Worm (Caenorhabditis elegans) whole organism, L1 larva: ENCODE measurements around the gene Y102A11A.2.

Experiments
- C16A3.4 ChIP-seq: fragments of 150-350 bp; optimal IDR thresholded peaks from 2 replicates; lab custom pipeline; 2014; ENCODE audit warnings: missing biosample characterization, missing genetic modification characterization
- alr-1 ChIP-seq: fragments of 200-800 bp; sonication (Bioruptor generic); optimal IDR thresholded peaks from 2 replicates; lab custom pipeline; 2018; ENCODE audit warnings: borderline replicate concordance, mild to moderate bottlenecking, missing genetic modification characterization, missing compliant biosample characterization
- aly-2 ChIP-seq: fragments of 150-350 bp; optimal IDR thresholded peaks from 2 replicates; lab custom pipeline; 2014; ENCODE audit warnings: missing biosample characterization, missing genetic modification characterization
- blmp-1 ChIP-seq: fragments of 150-350 bp; optimal IDR thresholded peaks from 2 replicates; lab custom pipeline; 2014; ENCODE audit warnings: missing biosample characterization, missing genetic modification characterization
- ceh-8 ChIP-seq: fragments of 200-800 bp; sonication (Bioruptor generic); optimal IDR thresholded peaks from 2 replicates; lab custom pipeline; 2018; ENCODE audit warnings: mild to moderate bottlenecking, missing genetic modification characterization, moderate library complexity, missing compliant biosample characterization
- ceh-82 ChIP-seq, 3 experiments: fragments of 150-350 bp in 1 of 3; sonication (generic microtip) in 2 of 3; optimal IDR thresholded peaks; 2 replicates each; lab custom pipeline; 2014 to 2017; ENCODE audit warnings: missing biosample characterization in 3 of 3, missing genetic modification characterization in 3 of 3
- ceh-88 ChIP-seq: fragments of 200-800 bp; sonication (Bioruptor generic); IDR thresholded peaks from 2 replicates; pipeline ENCODE4 v1.3.6; 2022; ENCODE audit warnings: missing genetic modification characterization, missing compliant biosample characterization
- dpl-1 ChIP-seq, 3 experiments: fragments of 150-350 bp in 2 of 3; sonication (generic microtip) in 1 of 3; optimal IDR thresholded peaks; 2 replicates each; lab custom pipeline; 2014 to 2017; ENCODE audit warnings: missing biosample characterization in 3 of 3, missing genetic modification characterization in 3 of 3, missing genetic modification reagents in 3 of 3
- dsc-1 ChIP-seq: sonication (generic microtip); optimal IDR thresholded peaks from 2 replicates; lab custom pipeline; 2016; ENCODE audit warnings: mild to moderate bottlenecking, missing genetic modification characterization, missing compliant biosample characterization
- efl-1 ChIP-seq, 4 experiments: fragments of 150-350 bp; optimal IDR thresholded peaks in 3 of 4; peaks in 1 of 4; 1 replicate in 1 of 4; 2 replicates in 3 of 4; lab custom pipeline; 2014; ENCODE audit warnings: missing biosample characterization in 2 of 4, missing genetic modification characterization in 2 of 4, missing genetic modification reagents in 2 of 4
- egl-13 ChIP-seq: sonication (generic microtip); optimal IDR thresholded peaks from 2 replicates; lab custom pipeline; 2016; ENCODE audit warnings: missing genotype, missing genetic modification reagents, missing genetic modification characterization, missing compliant biosample characterization
- elt-3 ChIP-seq, 6 experiments: fragments of 150-350 bp in 1 of 6; sonication (generic microtip); optimal IDR thresholded peaks; 2 replicates each; lab custom pipeline; 2017 to 2018; ENCODE audit warnings: missing biosample characterization in 6 of 6, missing genetic modification characterization in 6 of 6, inconsistent platforms in 1 of 6
- fkh-8 ChIP-seq: sonication (generic microtip); optimal IDR thresholded peaks from 2 replicates; lab custom pipeline; 2016; ENCODE audit warnings: mild to moderate bottlenecking, missing genetic modification characterization, missing compliant biosample characterization
- hlh-17 ChIP-seq: fragments of 200-800 bp; sonication (Bioruptor generic); optimal IDR thresholded peaks from 2 replicates; lab custom pipeline; 2018; ENCODE audit warnings: missing genetic modification characterization, mild to moderate bottlenecking, missing compliant biosample characterization, moderate library complexity, borderline replicate concordance
- hlh-4 ChIP-seq: sonication (generic microtip); optimal IDR thresholded peaks from 2 replicates; lab custom pipeline; 2016; ENCODE audit warnings: mild to moderate bottlenecking, missing genetic modification characterization, missing compliant biosample characterization
- irx-1 ChIP-seq: sonication (generic microtip); optimal IDR thresholded peaks from 2 replicates; lab custom pipeline; 2016; ENCODE audit warnings: missing genetic modification characterization, missing compliant biosample characterization
- lin-14 ChIP-seq: fragments of 200-800 bp; sonication (Bioruptor generic); optimal IDR thresholded peaks from 2 replicates; lab custom pipeline; 2018; ENCODE audit warnings: mild to moderate bottlenecking, missing genetic modification characterization, moderate library complexity, missing compliant biosample characterization
- lin-35 ChIP-seq, 2 experiments: fragments of 150-350 bp; optimal IDR thresholded peaks; 2 replicates each; lab custom pipeline; 2014; ENCODE audit warnings: missing biosample characterization in 2 of 2, missing genetic modification characterization in 2 of 2, missing genetic modification reagents in 2 of 2
- lir-3 ChIP-seq: sonication (generic microtip); optimal IDR thresholded peaks from 2 replicates; lab custom pipeline; 2016; ENCODE audit warnings: mild to moderate bottlenecking, missing genetic modification characterization, moderate library complexity, missing compliant biosample characterization; ENCODE audit not compliant: poor library complexity
- mab-9 ChIP-seq: fragments of 200-800 bp; sonication (Bioruptor generic); IDR thresholded peaks from 2 replicates; pipeline ENCODE4 v1.3.6; 2022; ENCODE audit warnings: missing genetic modification reagents, missing genetic modification characterization, missing compliant biosample characterization
- mef-2 ChIP-seq: fragments of 150-350 bp; optimal IDR thresholded peaks from 2 replicates; lab custom pipeline; 2014; ENCODE audit warnings: missing biosample characterization, missing genetic modification characterization
- mep-1 ChIP-seq: fragments of 150-350 bp; optimal IDR thresholded peaks from 2 replicates; lab custom pipeline; 2014; ENCODE audit warnings: missing biosample characterization, missing genetic modification characterization
- nhr-11 ChIP-seq: fragments of 150-350 bp; optimal IDR thresholded peaks from 2 replicates; lab custom pipeline; 2014; ENCODE audit warnings: missing biosample characterization, missing genetic modification characterization
- nhr-19 ChIP-seq: fragments of 200-800 bp; sonication (Bioruptor generic); conservative IDR thresholded peaks from 2 replicates; pipeline ENCODE4 v1.3.6; 2022; ENCODE audit warnings: missing genetic modification characterization, missing compliant biosample characterization
- nhr-20 ChIP-seq: sonication (generic microtip); optimal IDR thresholded peaks from 2 replicates; lab custom pipeline; 2016; ENCODE audit warnings: mild to moderate bottlenecking, missing genetic modification characterization, missing compliant biosample characterization
- nhr-28 ChIP-seq: fragments of 150-350 bp; optimal IDR thresholded peaks from 2 replicates; lab custom pipeline; 2014; ENCODE audit warnings: missing biosample characterization, missing genetic modification characterization
- nhr-47 ChIP-seq: sonication (generic microtip); optimal IDR thresholded peaks from 2 replicates; lab custom pipeline; 2016; ENCODE audit warnings: mild to moderate bottlenecking, missing genetic modification characterization, moderate library complexity, missing compliant biosample characterization
- nhr-71 ChIP-seq: sonication (generic microtip); optimal IDR thresholded peaks from 2 replicates; lab custom pipeline; 2016; ENCODE audit warnings: mild to moderate bottlenecking, missing genetic modification characterization, moderate library complexity, missing compliant biosample characterization
- nhr-84 ChIP-seq: sonication (generic microtip); optimal IDR thresholded peaks from 2 replicates; lab custom pipeline; 2017; ENCODE audit warnings: missing biosample characterization, missing genetic modification characterization
- nhr-85 ChIP-seq: sonication (generic microtip); peaks from one replicate; lab custom pipeline; 2016; ENCODE audit warnings: missing genetic modification characterization, inconsistent platforms, missing compliant biosample characterization
- nhr-90 ChIP-seq: sonication (generic microtip); optimal IDR thresholded peaks from 2 replicates; lab custom pipeline; 2016; ENCODE audit warnings: mild to moderate bottlenecking, missing genetic modification characterization, missing compliant biosample characterization; ENCODE audit not compliant: poor library complexity
- pax-3 ChIP-seq: fragments of 200-800 bp; sonication (Bioruptor generic); optimal IDR thresholded peaks from 2 replicates; lab custom pipeline; 2018; ENCODE audit warnings: mild to moderate bottlenecking, missing genetic modification characterization, moderate library complexity, missing compliant biosample characterization
- snpc-4 ChIP-seq: fragments of 150-350 bp; optimal IDR thresholded peaks from 2 replicates; lab custom pipeline; 2014; ENCODE audit warnings: missing biosample characterization, missing genetic modification characterization
- snu-23 ChIP-seq: sonication (generic microtip); optimal IDR thresholded peaks from 2 replicates; lab custom pipeline; 2016; ENCODE audit warnings: missing genetic modification characterization, missing compliant biosample characterization
- sox-4 ChIP-seq: sonication (generic microtip); optimal IDR thresholded peaks from 2 replicates; lab custom pipeline; 2016; ENCODE audit warnings: missing genetic modification characterization, missing compliant biosample characterization
- sptf-1 ChIP-seq: fragments of 150-350 bp; optimal IDR thresholded peaks from 2 replicates; lab custom pipeline; 2014; ENCODE audit warnings: missing biosample characterization, missing genetic modification characterization
- sup-37 ChIP-seq: fragments of 200-800 bp; sonication (Bioruptor generic); optimal IDR thresholded peaks from 2 replicates; lab custom pipeline; 2018; ENCODE audit warnings: mild to moderate bottlenecking, missing genetic modification characterization, missing compliant biosample characterization
- swsn-7 ChIP-seq: sonication (generic microtip); optimal IDR thresholded peaks from 2 replicates; lab custom pipeline; 2016; ENCODE audit warnings: missing genetic modification characterization, missing compliant biosample characterization
- tbx-2 ChIP-seq: sonication (generic microtip); optimal IDR thresholded peaks from 2 replicates; lab custom pipeline; 2016; ENCODE audit warnings: missing genetic modification characterization, missing compliant biosample characterization
- unc-130 ChIP-seq: fragments of 150-350 bp; optimal IDR thresholded peaks from 2 replicates; lab custom pipeline; 2017; ENCODE audit warnings: missing biosample characterization, missing genetic modification characterization, inconsistent platforms
- vab-15 ChIP-seq: sonication (generic microtip); optimal IDR thresholded peaks from 2 replicates; lab custom pipeline; 2017; ENCODE audit warnings: missing genotype, mild to moderate bottlenecking, missing genetic modification characterization, missing compliant biosample characterization
- xbp-1 ChIP-seq: sonication (generic microtip); optimal IDR thresholded peaks from 2 replicates; lab custom pipeline; 2016; ENCODE audit warnings: missing genetic modification characterization, missing compliant biosample characterization
- ztf-11 ChIP-seq, 2 experiments: sonication (generic microtip); optimal IDR thresholded peaks; 2 replicates each; lab custom pipeline; 2016 to 2017; ENCODE audit warnings: missing genetic modification characterization in 2 of 2, missing biosample characterization in 1 of 2, missing compliant biosample characterization in 1 of 2

Gene Y102A11A.2

DNA sequence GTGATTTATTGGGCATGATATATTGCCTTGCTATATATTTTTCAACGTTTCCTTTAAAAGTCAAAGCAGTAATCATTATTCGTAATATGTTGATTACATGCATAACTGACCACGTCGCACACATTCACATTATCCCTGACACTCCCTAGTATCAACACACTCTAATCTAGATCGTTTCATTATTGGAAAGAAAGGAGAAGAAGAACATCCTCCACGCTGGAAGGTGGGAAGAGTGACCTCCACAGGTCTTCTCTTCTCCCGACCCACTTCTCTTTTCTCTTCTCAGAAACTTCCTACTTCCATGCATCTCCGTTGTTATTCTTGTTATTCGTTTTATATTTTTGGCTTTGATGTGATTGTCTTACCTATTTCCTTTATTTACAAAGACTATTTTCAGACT is 47.6 kb downstream of the Y102A11A.2 start, which contains the start of gene txdc-12.2 (continued):
- no peak for TF ChIP-seq dpl-1 (GFP tag; optimal IDR thresholded peaks at IDR 0.05; lab: Kevin White, UChicago)
- no peak for TF ChIP-seq mef-2
- TF ChIP-seq elt-3 (tag; optimal IDR thresholded peaks at IDR 0.05; lab: Kevin White, UChicago): peak in 1 of 6 experiments; percentile 23
- TF ChIP-seq irx-1 (tag; lab: Kevin White, UChicago): no peak
- TF ChIP-seq nhr-84: no peak
- no peak for TF ChIP-seq sup-37 (GFP tag; lab: Kevin White, UChicago)
- no peak for TF ChIP-seq egl-13 (tag; lab: Kevin White, UChicago)
- TF ChIP-seq aly-2 (tag; lab: Kevin White, UChicago): no peak
- no peak for TF ChIP-seq ceh-88 (GFP tag; lab: Robert Waterston, UW)
- no peak for TF ChIP-seq vab-15 (tag; lab: Kevin White, UChicago)
- TF ChIP-seq blmp-1 (tag; lab: Kevin White, UChicago): peak; percentile 87
- peak; percentile 26 for TF ChIP-seq nhr-20 (tag; lab: Kevin White, UChicago)
- TF ChIP-seq ceh-8: no peak
- peak; percentile 58 for TF ChIP-seq mep-1 (tag; lab: Kevin White, UChicago)
- TF ChIP-seq nhr-71: peak; percentile 18
- TF ChIP-seq snpc-4 (tag; lab: Kevin White, UChicago): no peak
- no peak for TF ChIP-seq lir-3
- peak; percentile 69 for TF ChIP-seq lin-14 (GFP tag; lab: Kevin White, UChicago)
- no peak for TF ChIP-seq hlh-4
- TF ChIP-seq nhr-28 (tag; lab: Kevin White, UChicago): no peak
- TF ChIP-seq swsn-7 (tag; lab: Kevin White, UChicago): no peak

DNA sequence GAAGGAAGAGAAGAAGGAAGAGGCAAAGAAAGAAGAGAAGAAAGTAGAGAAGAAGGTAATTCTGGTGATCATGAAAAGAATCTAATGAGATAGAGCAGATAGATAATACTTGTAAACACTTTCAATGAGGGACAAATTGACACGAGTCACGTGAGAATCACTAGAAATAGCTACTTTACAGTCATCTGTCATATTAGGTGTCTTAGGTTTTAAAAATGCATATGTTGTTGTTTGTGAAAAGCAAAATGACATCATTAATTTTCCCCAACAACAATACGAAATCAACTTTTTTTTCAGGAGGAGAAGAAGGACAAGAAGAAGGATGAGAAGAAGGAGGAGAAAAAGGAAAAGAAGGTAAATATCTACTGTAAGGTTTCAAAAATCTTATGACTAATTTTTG is 48.7 kb downstream of the Y102A11A.2 start:
- TF ChIP-seq efl-1 (optimal IDR thresholded peaks at IDR 0.05; lab: Kevin White, UChicago) (no peak), efl-1 (GFP tag; optimal IDR thresholded peaks at IDR 0.05 in 1 of 2; lab: Kevin White, UChicago) (peak in 1 of 2 experiments; percentile 91), mep-1 (tag; lab: Kevin White, UChicago) (peak; percentile 50), nhr-20 (tag; lab: Kevin White, UChicago) (peak; percentile 71), elt-3 (tag; optimal IDR thresholded peaks at IDR 0.05; lab: Kevin White, UChicago) (peak in 1 of 6 experiments; percentile 43), dsc-1 (tag; lab: Kevin White, UChicago) (peak; percentile 14), nhr-71 (peak; percentile 76), snu-23 (GFP tag; lab: Kevin White, UChicago) (peak; percentile 63), nhr-19 (GFP tag; lab: Robert Waterston, UW) (peak; percentile 34; the same call in 1 of the 2 replicates), mab-9 (GFP tag; lab: Robert Waterston, UW) (no peak), irx-1 (tag; lab: Kevin White, UChicago) (peak; percentile 1), nhr-47 (tag; lab: Kevin White, UChicago) (peak; percentile 5), sox-4 (tag; lab: Kevin White, UChicago) (peak; percentile 2), nhr-85 (tag; lab: Kevin White, UChicago) (peak; percentile 95), C16A3.4 (no peak), lin-14 (GFP tag; lab: Kevin White, UChicago) (peak; percentile 72), ceh-82 (tag; optimal IDR thresholded peaks at IDR 0.05; lab: Kevin White, UChicago) (no peak), alr-1 (tag; lab: Kevin White, UChicago) (no peak), lin-35 (GFP tag; optimal IDR thresholded peaks at IDR 0.05; lab: Kevin White, UChicago) (peak; percentile 6 to 40), tbx-2 (tag; lab: Kevin White, UChicago) (peak; percentile 26), sptf-1 (no peak), nhr-90 (tag; lab: Kevin White, UChicago) (peak; percentile 27), unc-130 (tag; lab: Kevin White, UChicago) (no peak), xbp-1 (tag; lab: Kevin White, UChicago) (no peak)

DNA sequence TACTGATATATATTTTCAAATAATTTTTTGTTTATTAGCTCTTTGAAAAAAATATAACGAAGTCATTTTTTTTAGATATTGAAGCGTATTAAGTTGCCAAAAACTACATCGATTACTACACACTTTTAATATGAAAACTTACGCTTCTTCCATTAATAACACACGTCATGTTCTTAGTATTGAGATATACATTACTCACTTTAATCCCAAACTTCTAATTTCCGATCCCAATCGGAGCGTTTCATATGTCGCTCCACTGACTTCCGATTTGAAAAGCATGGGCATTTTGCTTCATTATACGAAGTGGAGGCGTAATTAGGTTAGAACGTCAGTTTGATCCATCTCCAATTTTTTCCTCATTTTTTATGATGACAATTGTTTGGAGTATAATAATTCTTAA is 52.4 kb downstream of the Y102A11A.2 start:
- TF ChIP-seq fkh-8 (tag; lab: Kevin White, UChicago): peak; percentile 74
- TF ChIP-seq ztf-11 (tag; optimal IDR thresholded peaks at IDR 0.05; lab: Kevin White, UChicago): no peak
- peak; percentile 8 for TF ChIP-seq pax-3 (tag; lab: Kevin White, UChicago)
- TF ChIP-seq hlh-17 (GFP tag; lab: Kevin White, UChicago): no peak
- TF ChIP-seq blmp-1 (tag; lab: Kevin White, UChicago): no peak
- TF ChIP-seq unc-130 (tag; lab: Kevin White, UChicago): no peak
- TF ChIP-seq nhr-11 (tag; lab: Kevin White, UChicago): peak; percentile 19
- TF ChIP-seq nhr-19 (GFP tag; lab: Robert Waterston, UW): no peak
- TF ChIP-seq aly-2 (tag; lab: Kevin White, UChicago): no peak
- TF ChIP-seq nhr-47 (tag; lab: Kevin White, UChicago): peak; percentile 51
- no peak for TF ChIP-seq mep-1 (tag; lab: Kevin White, UChicago)
- TF ChIP-seq nhr-28 (tag; lab: Kevin White, UChicago): no peak
- peak; percentile 39 for TF ChIP-seq nhr-71
- no peak for TF ChIP-seq mef-2
- peak; percentile 55 for TF ChIP-seq egl-13 (tag; lab: Kevin White, UChicago)
- no peak for TF ChIP-seq xbp-1 (tag; lab: Kevin White, UChicago)
- TF ChIP-seq dsc-1 (tag; lab: Kevin White, UChicago): peak; percentile 84
- no peak for TF ChIP-seq lir-3
